Fruit fly (Drosophila melanogaster) whole organism, embryonic: ENCODE data around the gene CG14401.

Source experiments
- stc ChIP-seq: fragments of 200-800 bp; sonication (Bioruptor generic); IDR thresholded peaks from 2 replicates; pipeline ENCODE4 v1.3.6; 2022; ENCODE audit warnings: missing biosample characterization, missing genetic modification characterization
- ttk ChIP-seq: fragments of 200-800 bp; sonication (Bioruptor generic); IDR thresholded peaks from 2 replicates; pipeline ENCODE4 v2.1.2; 2022; ENCODE audit warnings: missing biosample characterization, missing genetic modification characterization

DNA sequence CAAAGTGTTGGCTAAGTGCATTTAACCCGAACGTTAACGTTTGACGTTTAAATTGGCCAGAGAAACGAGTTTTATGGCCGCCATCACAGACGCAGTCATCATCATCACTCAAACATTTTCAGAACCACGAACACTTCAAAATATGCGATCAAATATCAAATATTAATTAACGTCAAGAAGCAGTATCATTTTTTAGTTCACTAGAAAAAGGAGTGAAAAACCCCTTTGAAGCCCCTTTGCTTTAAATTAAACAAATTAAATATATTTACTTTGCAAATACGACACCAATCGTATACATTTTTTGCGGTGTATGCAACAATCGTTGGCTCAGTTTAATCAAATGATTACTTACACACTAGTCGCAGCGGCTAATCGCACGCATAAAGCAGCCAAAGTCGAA is 25.3 kb upstream of the CG14401 start:
- no peak for TF ChIP-seq stc (GFP tag; lab: Robert Waterston, UW)
- TF ChIP-seq ttk = no peak
